Fruit fly (Drosophila melanogaster) whole organism, embryonic: ENCODE data around the gene vir-1.
A peak's percentile ranks its signal among the peaks of the same experiment; 100 is the strongest.

Experiments used
- Awh ChIP-seq: fragments of 200-800 bp; sonication (Bioruptor generic); IDR thresholded peaks from 2 replicates; pipeline ENCODE4, ENCODE4 v1.3.6; 2022; ENCODE audit warnings: missing biosample characterization, missing genetic modification characterization
- BEAF-32 ChIP-seq: fragments of 200-800 bp; sonication (Bioruptor generic); optimal IDR thresholded peaks from 3 replicates; lab custom pipeline; 2017; ENCODE audit warnings: missing biosample characterization, missing genetic modification characterization, mild to moderate bottlenecking, moderate library complexity, missing genetic modification reagents
- Blimp-1 ChIP-seq: fragments of 200-800 bp; sonication (Bioruptor generic); optimal IDR thresholded peaks from 3 replicates; lab custom pipeline; 2018; ENCODE audit warnings: missing biosample characterization, missing genetic modification characterization, mild to moderate bottlenecking, moderate library complexity, missing genetic modification reagents
- C15 ChIP-seq: fragments of 200-800 bp; sonication (Bioruptor generic); IDR thresholded peaks from 3 replicates; pipeline ENCODE4 v1.3.6; 2022; ENCODE audit warnings: missing biosample characterization, missing genetic modification characterization
- CG10959 ChIP-seq: fragments of 200-800 bp; sonication (Bioruptor generic); IDR thresholded peaks from 2 replicates; pipeline ENCODE4 v1.3.6; 2022; ENCODE audit warnings: missing biosample characterization, missing genetic modification characterization
- CG14014 ChIP-seq: fragments of 200-800 bp; sonication (Bioruptor generic); IDR thresholded peaks from 2 replicates; pipeline ENCODE4 v1.3.6; 2022; ENCODE audit warnings: missing biosample characterization, missing genetic modification characterization
- CG15269 ChIP-seq: fragments of 200-800 bp; sonication (Bioruptor generic); optimal IDR thresholded peaks from 2 replicates; lab custom pipeline; 2018; ENCODE audit warnings: missing biosample characterization, mild to moderate bottlenecking, missing genetic modification characterization, moderate library complexity
- CG1647 ChIP-seq: fragments of 200-800 bp; sonication (Bioruptor generic); optimal IDR thresholded peaks from 3 replicates; lab custom pipeline; 2016; ENCODE audit warnings: missing biosample characterization, missing genetic modification characterization
- CG30020 ChIP-seq: fragments of 200-800 bp; optimal IDR thresholded peaks from 2 replicates; lab custom pipeline; 2019; ENCODE audit warnings: missing biosample characterization, mild to moderate bottlenecking, missing genetic modification characterization, moderate library complexity
- CG33557 ChIP-seq: fragments of 200-800 bp; sonication (Bioruptor generic); optimal IDR thresholded peaks from 2 replicates; lab custom pipeline; 2019; ENCODE audit warnings: missing biosample characterization, mild to moderate bottlenecking, missing genetic modification characterization, moderate library complexity
- CG34224 ChIP-seq: fragments of 200-800 bp; sonication (Bioruptor generic); IDR thresholded peaks from 3 replicates; pipeline ENCODE4 v1.3.6; 2022; ENCODE audit warnings: missing biosample characterization, missing genetic modification characterization; ENCODE audit not compliant: partially characterized antibody
- CG34422 ChIP-seq: fragments of 200-800 bp; sonication (Bioruptor generic); IDR thresholded peaks from 3 replicates; pipeline ENCODE4 v1.3.6; 2022; ENCODE audit warnings: missing biosample characterization, missing genetic modification characterization
- CG3847 ChIP-seq: fragments of 200-800 bp; sonication (Bioruptor generic); IDR thresholded peaks from 2 replicates; pipeline ENCODE4 v1.3.6; 2022; ENCODE audit warnings: missing biosample characterization, missing genetic modification characterization
- CG6683 ChIP-seq: fragments of 200-800 bp; sonication (Bioruptor generic); optimal IDR thresholded peaks from 2 replicates; lab custom pipeline; 2017; ENCODE audit warnings: missing biosample characterization, mild to moderate bottlenecking, missing genetic modification characterization, missing genetic modification reagents
- CG6813 ChIP-seq: fragments of 200-800 bp; sonication (Bioruptor generic); optimal IDR thresholded peaks from 2 replicates; lab custom pipeline; 2017; ENCODE audit warnings: missing biosample characterization, missing genetic modification characterization, mild to moderate bottlenecking, moderate library complexity, missing genetic modification reagents
- CG7963 ChIP-seq: fragments of 200-800 bp; sonication (Bioruptor generic); IDR thresholded peaks from 3 replicates; pipeline ENCODE4 v1.3.6; 2022; ENCODE audit warnings: missing biosample characterization, missing genetic modification characterization; ENCODE audit not compliant: partially characterized antibody
- CG8281 ChIP-seq: fragments of 200-800 bp; sonication (Bioruptor generic); optimal IDR thresholded peaks from 2 replicates; lab custom pipeline; 2018; ENCODE audit warnings: missing biosample characterization, mild to moderate bottlenecking, missing genetic modification characterization, moderate library complexity
- CG9817 ChIP-seq: fragments of 200-800 bp; sonication (Bioruptor generic); optimal IDR thresholded peaks from 2 replicates; lab custom pipeline; 2018; ENCODE audit warnings: missing biosample characterization, mild to moderate bottlenecking, missing genetic modification characterization, moderate library complexity
- Dll ChIP-seq: fragments of 200-800 bp; sonication (Bioruptor generic); IDR thresholded peaks from 4 replicates; pipeline ENCODE4 v1.3.6; 2022; ENCODE audit warnings: missing biosample characterization, missing genetic modification characterization; ENCODE audit not compliant: partially characterized antibody
- Doc3 ChIP-seq: fragments of 200-800 bp; sonication (Bioruptor generic); IDR thresholded peaks from 3 replicates; pipeline ENCODE4 v1.3.6; 2022; ENCODE audit warnings: missing biosample characterization, missing genetic modification characterization; ENCODE audit not compliant: partially characterized antibody
- H2.0 ChIP-seq: fragments of 200-800 bp; sonication (Bioruptor generic); IDR thresholded peaks from 2 replicates; pipeline ENCODE4 v1.3.6; 2022; ENCODE audit warnings: missing biosample characterization, missing genetic modification characterization
- Hr51 ChIP-seq, 2 experiments: fragments of 200-800 bp; sonication (Bioruptor generic); optimal IDR thresholded peaks; 2 replicates in 1 of 2; 3 replicates in 1 of 2; lab custom pipeline; 2016 to 2018; ENCODE audit warnings: missing biosample characterization in 2 of 2, missing genetic modification characterization in 2 of 2, mild to moderate bottlenecking in 1 of 2, moderate library complexity in 1 of 2
- Med ChIP-seq: fragments of 200-800 bp; sonication (Bioruptor generic); peaks from one replicate; lab custom pipeline; 2016; ENCODE audit warnings: missing biosample characterization, missing genetic modification characterization, mild to moderate bottlenecking, inconsistent platforms, moderate library complexity
- Mrtf ChIP-seq: fragments of 200-800 bp; sonication (Bioruptor generic); IDR thresholded peaks from 3 replicates; pipeline ENCODE4 v1.3.6; 2022; ENCODE audit warnings: missing biosample characterization, missing genetic modification characterization
- NC2α ChIP-seq: fragments of 200-800 bp; sonication (Bioruptor generic); optimal IDR thresholded peaks from 2 replicates; lab custom pipeline; 2016; ENCODE audit warnings: missing biosample characterization, missing genetic modification characterization
- Nf-YA ChIP-seq: fragments of 200-800 bp; sonication (Bioruptor generic); IDR thresholded peaks from 2 replicates; pipeline ENCODE4 v1.3.6; 2022; ENCODE audit warnings: missing biosample characterization, missing genetic modification characterization
- Oaz ChIP-seq: fragments of 200-800 bp; sonication (Bioruptor generic); IDR thresholded peaks from 2 replicates; pipeline ENCODE4 v1.3.6; 2022; ENCODE audit warnings: missing biosample characterization, missing genetic modification characterization
- Ravus ChIP-seq: fragments of 200-800 bp; sonication (Bioruptor generic); IDR thresholded peaks from 2 replicates; pipeline ENCODE4 v1.3.6; 2022; ENCODE audit warnings: missing biosample characterization, missing genetic modification characterization
- Sry-δ ChIP-seq: fragments of 200-800 bp; sonication (Bioruptor generic); optimal IDR thresholded peaks from 2 replicates; lab custom pipeline; 2016; ENCODE audit warnings: missing biosample characterization, missing genetic modification characterization
- Usf ChIP-seq: fragments of 200-800 bp; sonication (Bioruptor generic); optimal IDR thresholded peaks from 2 replicates; lab custom pipeline; 2017; ENCODE audit warnings: missing genotype, missing biosample characterization, missing genetic modification characterization
- Vsx1 ChIP-seq: fragments of 200-800 bp; sonication (Bioruptor generic); optimal IDR thresholded peaks from 2 replicates; lab custom pipeline; 2017; ENCODE audit warnings: missing biosample characterization, mild to moderate bottlenecking, missing genetic modification characterization, missing genetic modification reagents
- ash1 ChIP-seq: fragments of 200-800 bp; sonication (Bioruptor generic); optimal IDR thresholded peaks from 2 replicates; lab custom pipeline; 2018; ENCODE audit warnings: missing biosample characterization, mild to moderate bottlenecking, missing genetic modification characterization
- bab2 ChIP-seq: fragments of 200-800 bp; sonication (Bioruptor generic); optimal IDR thresholded peaks from 2 replicates; lab custom pipeline; 2016; ENCODE audit warnings: missing biosample characterization, missing genetic modification characterization
- bowl ChIP-seq: fragments of 200-800 bp; sonication (Bioruptor generic); IDR thresholded peaks from 2 replicates; pipeline ENCODE4 v1.3.6; 2022; ENCODE audit warnings: missing biosample characterization, missing genetic modification characterization
- btn ChIP-seq: fragments of 200-800 bp; sonication (Bioruptor generic); optimal IDR thresholded peaks from 2 replicates; lab custom pipeline; 2016; ENCODE audit warnings: missing biosample characterization, missing genetic modification characterization
- cato ChIP-seq: fragments of 200-800 bp; sonication (Bioruptor generic); optimal IDR thresholded peaks from 2 replicates; lab custom pipeline; 2016; ENCODE audit warnings: missing biosample characterization, missing genetic modification characterization, borderline replicate concordance
- ems ChIP-seq: fragments of 200-800 bp; sonication (Bioruptor generic); optimal IDR thresholded peaks from 3 replicates; lab custom pipeline; 2016; ENCODE audit warnings: missing biosample characterization, missing genetic modification characterization
- grn ChIP-seq: fragments of 200-800 bp; sonication (Bioruptor generic); optimal IDR thresholded peaks from 3 replicates; lab custom pipeline; 2017; ENCODE audit warnings: missing biosample characterization, missing genetic modification characterization
- hb ChIP-seq: fragments of 200-800 bp; sonication (Bioruptor generic); IDR thresholded peaks from 3 replicates; pipeline ENCODE4 v1.3.6; 2022; ENCODE audit warnings: missing biosample characterization, missing genetic modification characterization; ENCODE audit not compliant: partially characterized antibody
- insv ChIP-seq, 2 experiments: fragments of 200-800 bp; sonication (Bioruptor generic); optimal IDR thresholded peaks; 3 replicates each; lab custom pipeline; 2016 to 2018; ENCODE audit warnings: missing biosample characterization in 2 of 2, missing genetic modification characterization in 2 of 2
- jigr1 ChIP-seq: fragments of 200-800 bp; sonication (Bioruptor generic); IDR thresholded peaks from 3 replicates; pipeline ENCODE4 v1.3.6; 2022; ENCODE audit warnings: missing biosample characterization, missing genetic modification characterization
- lbe ChIP-seq: fragments of 200-800 bp; sonication (Bioruptor generic); optimal IDR thresholded peaks from 2 replicates; lab custom pipeline; 2016; ENCODE audit warnings: missing biosample characterization, mild to moderate bottlenecking, missing genetic modification characterization
- maf-S ChIP-seq: fragments of 200-800 bp; sonication (Bioruptor generic); optimal IDR thresholded peaks from 2 replicates; lab custom pipeline; 2016; ENCODE audit warnings: missing biosample characterization, missing genetic modification characterization
- mirr ChIP-seq: fragments of 200-800 bp; sonication (Bioruptor generic); optimal IDR thresholded peaks from 3 replicates; lab custom pipeline; 2018; ENCODE audit warnings: missing biosample characterization, mild to moderate bottlenecking, missing genetic modification characterization
- nom ChIP-seq: fragments of 200-800 bp; sonication (Bioruptor generic); optimal IDR thresholded peaks from 2 replicates; lab custom pipeline; 2017; ENCODE audit warnings: missing biosample characterization, missing genetic modification characterization, mild to moderate bottlenecking, moderate library complexity, missing genetic modification reagents
- pan ChIP-seq, 4 experiments: fragments of >200 bp in 3 of 4; fragments of 200-800 bp in 1 of 4; sonication (Bioruptor generic) in 1 of 4; optimal IDR thresholded peaks in 3 of 4; IDR thresholded peaks in 1 of 4; 2 replicates each; pipeline versions ENCODE4 v1.3.6 to Lab custom; 2017 to 2022; ENCODE audit warnings: missing biosample characterization in 2 of 4, missing genetic modification characterization in 2 of 4, mixed read lengths in 1 of 4
- peb ChIP-seq: fragments of 200-800 bp; sonication (Bioruptor generic); IDR thresholded peaks from 2 replicates; pipeline ENCODE4 v1.3.6; 2022; ENCODE audit warnings: missing biosample characterization, missing genetic modification characterization
- prd ChIP-seq, 3 experiments: fragments of >200 bp in 2 of 3; fragments of 200-800 bp in 1 of 3; sonication (Bioruptor generic) in 1 of 3; optimal IDR thresholded peaks in 2 of 3; IDR thresholded peaks in 1 of 3; 2 replicates in 2 of 3; 3 replicates in 1 of 3; pipeline versions ENCODE4 v1.3.6 to Lab custom; 2017 to 2022; ENCODE audit warnings: missing biosample characterization in 1 of 3, missing genetic modification characterization in 1 of 3
- wdn ChIP-seq: fragments of 200-800 bp; sonication (Bioruptor generic); IDR thresholded peaks from 2 replicates; pipeline ENCODE4 v1.3.6; 2022; ENCODE audit warnings: missing biosample characterization, missing genetic modification characterization

vir-1 gene

dm6 chr2L:12472988-12473387 is 49.7 kb upstream of the vir-1 start:
- TF ChIP-seq CG8281 (tag; lab: Kevin White, UChicago) (no peak), nom (GFP tag; lab: Kevin White, UChicago) (no peak), NC2α (no peak), Vsx1 (GFP tag; lab: Kevin White, UChicago) (no peak), ems (GFP tag; lab: Kevin White, UChicago) (no peak), Doc3 (GFP tag; lab: Robert Waterston, UW) (peak; percentile 14; the same call in 1 of the 3 replicates), CG14014 (GFP tag; lab: Robert Waterston, UW) (no peak), ash1 (GFP tag; lab: Kevin White, UChicago) (no peak), Oaz (GFP tag; lab: Robert Waterston, UW) (no peak), wdn (GFP tag; lab: Robert Waterston, UW) (no peak), C15 (GFP tag; lab: Robert Waterston, UW) (no peak), Med (GFP tag; lab: Kevin White, UChicago) (peak; percentile 34), CG6813 (no peak), CG3847 (GFP tag; lab: Robert Waterston, UW) (no peak), CG30020 (tag; lab: Kevin White, UChicago) (no peak), Hr51 (GFP tag; optimal IDR thresholded peaks at IDR 0.05; lab: Kevin White, UChicago) (no peak), jigr1 (GFP tag; lab: Robert Waterston, UW) (no peak), H2.0 (GFP tag; lab: Robert Waterston, UW) (no peak), bab2 (no peak), insv (GFP tag; optimal IDR thresholded peaks at IDR 0.05; lab: Kevin White, UChicago) (peak in 1 of 2 experiments; percentile 42), Dll (peak; percentile 48; the same call in 2 of the 4 replicates), btn (GFP tag; lab: Kevin White, UChicago) (no peak), CG6683 (GFP tag; lab: Kevin White, UChicago) (no peak), CG1647 (GFP tag; lab: Kevin White, UChicago) (no peak), Blimp-1 (GFP tag; lab: Kevin White, UChicago) (no peak), maf-S (no peak), bowl (GFP tag; lab: Robert Waterston, UW) (no peak), mirr (GFP tag; lab: Kevin White, UChicago) (no peak), BEAF-32 (GFP tag; lab: Kevin White, UChicago) (peak; percentile 51), Awh (GFP tag; lab: Robert Waterston, UW) (0 out of 2 replicates have a peak, but pooled peaks have one; percentile 21), lbe (GFP tag; lab: Kevin White, UChicago) (no peak), grn (GFP tag; lab: Kevin White, UChicago) (peak; percentile 68), CG7963 (GFP tag; lab: Robert Waterston, UW) (no peak), CG10959 (GFP tag; lab: Robert Waterston, UW) (no peak), cato (GFP tag; lab: Kevin White, UChicago) (no peak), peb (GFP tag; lab: Robert Waterston, UW) (no peak), Sry-δ (peak; percentile 38), Nf-YA (no peak), pan (optimal IDR thresholded peaks at IDR 0.05; lab: Kevin White, UChicago) (no peak), pan (GFP tag; optimal IDR thresholded peaks at IDR 0.05 in 1 of 2, IDR thresholded peaks at IDR 0.05 in 1 of 2) (no peak), Usf (GFP tag; lab: Kevin White, UChicago) (no peak), hb (GFP tag; lab: Robert Waterston, UW) (no peak), prd (optimal IDR thresholded peaks at IDR 0.05; lab: Kevin White, UChicago) (no peak), prd (GFP tag; IDR thresholded peaks at IDR 0.05; lab: Robert Waterston, UW) (0 out of 3 replicates have a peak, but pooled peaks have one; percentile 13), Mrtf (GFP tag; lab: Robert Waterston, UW) (no peak), CG33557 (GFP tag; lab: Kevin White, UChicago) (no peak), CG15269 (tag; lab: Kevin White, UChicago) (no peak), Ravus (GFP tag; lab: Robert Waterston, UW) (no peak), CG9817 (tag; lab: Kevin White, UChicago) (no peak), CG34224 (GFP tag; lab: Robert Waterston, UW) (0 out of 3 replicates have a peak, but pooled peaks have one; percentile 22), CG34422 (GFP tag; lab: Robert Waterston, UW) (no peak)
